Fruit fly (Drosophila melanogaster) whole organism, prepupa: Measurements from ENCODE around the gene CG7916.

Experiments
- CG6854 ChIP-seq: fragments of 200-800 bp; sonication (Bioruptor generic); optimal IDR thresholded peaks from 2 replicates; lab custom pipeline; 2017; ENCODE audit warnings: missing biosample characterization, mild to moderate bottlenecking, missing genetic modification characterization
- Smox ChIP-seq: fragments of 200-800 bp; sonication (Bioruptor generic); optimal IDR thresholded peaks from 3 replicates; lab custom pipeline; 2016; ENCODE audit warnings: missing biosample characterization, missing genetic modification characterization

dm6 chr2L:13877934-13878580 is 31.5 kb downstream of the CG7916 start:
- TF ChIP-seq CG6854 (GFP tag; lab: Kevin White, UChicago) (no peak), Smox (GFP tag; lab: Kevin White, UChicago) (no peak)
